Fruit fly (Drosophila melanogaster): ENCODE results near the gene beat-VII.

dm6 chr3R:26670277-26670676 is 11.5 kb downstream of the beat-VII start:
- TF ChIP-seq Mnt (GFP tag; optimal IDR thresholded peaks at IDR 0.05) (no peak), CG11617 (GFP tag; optimal IDR thresholded peaks at IDR 0.05) (no peak), ovo (GFP tag; optimal IDR thresholded peaks at IDR 0.05) (no peak), CG7101 (tag; optimal IDR thresholded peaks at IDR 0.05) (no peak), toe (GFP tag; optimal IDR thresholded peaks at IDR 0.05) (no peak), cnc (optimal IDR thresholded peaks at IDR 0.05) (no peak), CG33017 (tag; optimal IDR thresholded peaks at IDR 0.05) (no peak), Hr96 (GFP tag; optimal IDR thresholded peaks at IDR 0.05) (no peak), CG14711 (tag; optimal IDR thresholded peaks at IDR 0.05) (no peak), kay (GFP tag; ENCODE audit: borderline replicate concordance) (no peak), bab1 (GFP tag; optimal IDR thresholded peaks at IDR 0.05) (no peak), CG7045 (GFP tag; optimal IDR thresholded peaks at IDR 0.05) (no peak), CG5204 (GFP tag; optimal IDR thresholded peaks at IDR 0.05) (no peak), cic (GFP tag; optimal IDR thresholded peaks at IDR 0.05) (no peak)

All from whole organism, adult.